Fruit fly (Drosophila melanogaster) whole organism, wandering third instar larva: Measurements from ENCODE around the gene hll.

Experiments used
- Abd-B ChIP-seq: fragments of >200 bp; optimal IDR thresholded peaks from 2 replicates; lab custom pipeline; 2017; ENCODE audit warnings: missing biosample characterization, missing genetic modification characterization
- CG32264 ChIP-seq: fragments of 200-800 bp; sonication (Bioruptor generic); optimal IDR thresholded peaks from 2 replicates; lab custom pipeline; 2016; ENCODE audit warnings: missing biosample characterization, missing genetic modification characterization
- CG9705 ChIP-seq: fragments of 200-800 bp; sonication (Bioruptor generic); optimal IDR thresholded peaks from 2 replicates; lab custom pipeline; 2018; ENCODE audit warnings: missing biosample characterization, mild to moderate bottlenecking, missing genetic modification characterization
- CrebA ChIP-seq: fragments of 200-800 bp; sonication (Bioruptor generic); optimal IDR thresholded peaks from 2 replicates; lab custom pipeline; 2016; ENCODE audit warnings: missing biosample characterization, mild to moderate bottlenecking, missing genetic modification characterization, borderline replicate concordance
- Dfd ChIP-seq: fragments of >200 bp; optimal IDR thresholded peaks from 2 replicates; lab custom pipeline; 2017; ENCODE audit warnings: missing biosample characterization, missing genetic modification characterization
- Dif ChIP-seq: fragments of 200-275, 200-300 bp; sonication (Bioruptor generic); optimal IDR thresholded peaks from 2 replicates; lab custom pipeline; 2018; ENCODE audit warnings: missing biosample characterization, missing genetic modification characterization; ENCODE audit not compliant: partially characterized antibody
- GATAd ChIP-seq: sonication (Bioruptor generic); optimal IDR thresholded peaks from 2 replicates; lab custom pipeline; 2016; ENCODE audit warnings: missing biosample characterization, missing genetic modification characterization
- HLH106 ChIP-seq: fragments of 200-800 bp; optimal IDR thresholded peaks from 3 replicates; lab custom pipeline; 2019; ENCODE audit warnings: missing biosample characterization, mild to moderate bottlenecking, missing genetic modification characterization, moderate library complexity
- Hnf4 ChIP-seq: fragments of 200-800 bp; sonication (Bioruptor generic); optimal IDR thresholded peaks from 2 replicates; lab custom pipeline; 2016; ENCODE audit warnings: missing biosample characterization, mild to moderate bottlenecking, missing genetic modification characterization
- Hr78 ChIP-seq: fragments of >200 bp; optimal IDR thresholded peaks from 2 replicates; lab custom pipeline; 2017; ENCODE audit warnings: missing biosample characterization, missing genetic modification characterization
- Hr83 ChIP-seq: fragments of 200-300 bp; sonication (Bioruptor generic); optimal IDR thresholded peaks from 2 replicates; lab custom pipeline; 2016; ENCODE audit warnings: missing biosample characterization, mild to moderate bottlenecking, missing genetic modification characterization, moderate library complexity; ENCODE audit not compliant: poor library complexity, severe bottlenecking
- Jra ChIP-seq: sonication (Bioruptor generic); optimal IDR thresholded peaks from 2 replicates; lab custom pipeline; 2016; ENCODE audit warnings: missing biosample characterization, missing genetic modification characterization
- Mio ChIP-seq: sonication (Bioruptor generic); optimal IDR thresholded peaks from 2 replicates; lab custom pipeline; 2016; ENCODE audit warnings: missing biosample characterization, missing genetic modification characterization
- Myc ChIP-seq: fragments of >200 bp; optimal IDR thresholded peaks from 2 replicates; lab custom pipeline; 2017
- N ChIP-seq: fragments of >200 bp; optimal IDR thresholded peaks from 2 replicates; lab custom pipeline; 2018; ENCODE audit warnings: missing biosample characterization, missing external identifiers, missing genetic modification characterization
- OdsH ChIP-seq: fragments of 200-800 bp; sonication (Bioruptor generic); optimal IDR thresholded peaks from 2 replicates; lab custom pipeline; 2016; ENCODE audit warnings: missing biosample characterization, mild to moderate bottlenecking, missing genetic modification characterization
- Rel ChIP-seq, 2 experiments: fragments of 200-800 bp; sonication (Bioruptor generic) in 1 of 2; optimal IDR thresholded peaks; 2 replicates in 1 of 2; 3 replicates in 1 of 2; lab custom pipeline; 2016 to 2019; ENCODE audit warnings: mild to moderate bottlenecking in 2 of 2, missing biosample characterization in 2 of 2, missing genetic modification characterization in 2 of 2, moderate library complexity in 1 of 2
- Sp1 ChIP-seq: fragments of 200-800 bp; sonication (Bioruptor generic); optimal IDR thresholded peaks from 3 replicates; lab custom pipeline; 2019; ENCODE audit warnings: missing biosample characterization, mild to moderate bottlenecking, missing genetic modification characterization, moderate library complexity
- Vsx2 ChIP-seq: fragments of 200-300, 225-300 bp; sonication (Bioruptor generic); optimal IDR thresholded peaks from 2 replicates; lab custom pipeline; 2018; ENCODE audit warnings: missing biosample characterization, missing genetic modification characterization; ENCODE audit not compliant: partially characterized antibody
- br ChIP-seq: fragments of 200-800 bp; sonication (Bioruptor generic); optimal IDR thresholded peaks from 2 replicates; lab custom pipeline; 2016; ENCODE audit warnings: missing biosample characterization, missing genetic modification characterization
- brk ChIP-seq: fragments of 200-800 bp; sonication (Bioruptor generic); optimal IDR thresholded peaks from 2 replicates; lab custom pipeline; 2016; ENCODE audit warnings: missing biosample characterization, mild to moderate bottlenecking, missing genetic modification characterization
- dl ChIP-seq, 2 experiments: fragments of 175-275, 200-275 bp in 1 of 2; fragments of 200-275 bp in 1 of 2; sonication (Bioruptor generic); optimal IDR thresholded peaks; lab custom pipeline; 2018; ENCODE audit warnings: mild to moderate bottlenecking in 2 of 2, missing biosample characterization in 2 of 2, missing genetic modification characterization in 2 of 2, moderate library complexity in 2 of 2; ENCODE audit not compliant: partially characterized antibody in 2 of 2, insufficient read depth in 1 of 2
- dmrt93B ChIP-seq: fragments of 200-800 bp; sonication (Bioruptor generic); optimal IDR thresholded peaks from 2 replicates; lab custom pipeline; 2018; ENCODE audit warnings: missing biosample characterization, mild to moderate bottlenecking, missing genetic modification characterization
- dsf ChIP-seq: sonication (Bioruptor generic); optimal IDR thresholded peaks from 2 replicates; lab custom pipeline; 2016; ENCODE audit warnings: missing biosample characterization, missing genetic modification characterization, borderline replicate concordance
- ey ChIP-seq: fragments of 200-800 bp; sonication (Bioruptor generic); optimal IDR thresholded peaks from 2 replicates; lab custom pipeline; 2016; ENCODE audit warnings: missing biosample characterization, missing genetic modification characterization
- foxo ChIP-seq, 2 experiments: fragments of 200-800 bp; sonication (Bioruptor generic); optimal IDR thresholded peaks; 2 replicates in 1 of 2; 3 replicates in 1 of 2; lab custom pipeline; 2016 to 2017; ENCODE audit warnings: missing biosample characterization in 2 of 2, missing genetic modification characterization in 2 of 2
- fru ChIP-seq: fragments of 200-800 bp; sonication (Bioruptor generic); optimal IDR thresholded peaks from 3 replicates; lab custom pipeline; 2016; ENCODE audit warnings: missing biosample characterization, mild to moderate bottlenecking, missing genetic modification characterization
- h ChIP-seq: fragments of 200-800 bp; sonication (Bioruptor generic); optimal IDR thresholded peaks from 3 replicates; lab custom pipeline; 2016; ENCODE audit warnings: missing biosample characterization, mild to moderate bottlenecking, missing genetic modification characterization
- jim ChIP-seq: fragments of 175-275, 200-325 bp; sonication (Bioruptor generic); optimal IDR thresholded peaks from 2 replicates; lab custom pipeline; 2016; ENCODE audit warnings: missing biosample characterization, mild to moderate bottlenecking, missing genetic modification characterization
- lola ChIP-seq: fragments of >200 bp; optimal IDR thresholded peaks from 2 replicates; lab custom pipeline; 2017; ENCODE audit warnings: missing biosample characterization, missing genetic modification characterization
- pan ChIP-seq: fragments of >200 bp; optimal IDR thresholded peaks from 2 replicates; lab custom pipeline; 2017
- psq ChIP-seq: fragments of 200-800 bp; sonication (Bioruptor generic); optimal IDR thresholded peaks from 3 replicates; lab custom pipeline; 2017; ENCODE audit warnings: missing biosample characterization, mild to moderate bottlenecking, missing genetic modification characterization, moderate library complexity
- rgr ChIP-seq: fragments of 200-800 bp; sonication (Bioruptor generic); optimal IDR thresholded peaks from 3 replicates; lab custom pipeline; 2016; ENCODE audit warnings: missing biosample characterization, mild to moderate bottlenecking, missing genetic modification characterization
- sage ChIP-seq: fragments of 200-800 bp; sonication (Bioruptor generic); optimal IDR thresholded peaks from 2 replicates; lab custom pipeline; 2016; ENCODE audit warnings: missing biosample characterization, mild to moderate bottlenecking, missing genetic modification characterization
- sv ChIP-seq: fragments of 200-800 bp; sonication (Bioruptor generic); optimal IDR thresholded peaks from 3 replicates; lab custom pipeline; 2016; ENCODE audit warnings: missing biosample characterization, missing genetic modification characterization
- tai ChIP-seq: sonication (Bioruptor generic); optimal IDR thresholded peaks from 2 replicates; lab custom pipeline; 2016; ENCODE audit warnings: missing biosample characterization, missing genetic modification characterization
- usp ChIP-seq: fragments of >200 bp; optimal IDR thresholded peaks from 2 replicates; lab custom pipeline; 2017; ENCODE audit warnings: missing biosample characterization, missing genetic modification characterization
- woc ChIP-seq: sonication (Bioruptor generic); optimal IDR thresholded peaks from 2 replicates; lab custom pipeline; 2016; ENCODE audit warnings: missing biosample characterization, mild to moderate bottlenecking, missing genetic modification characterization

The hll gene

dm6 chr2L:14020875-14021643 is 5.7 kb upstream of the hll start (continued):
- TF ChIP-seq N (GFP tag; lab: Kevin White, UChicago), result no peak
- TF ChIP-seq dmrt93B (GFP tag; lab: Kevin White, UChicago), result no peak
- TF ChIP-seq Rel (GFP tag; optimal IDR thresholded peaks at IDR 0.05; lab: Kevin White, UChicago), result no peak
- no peak for TF ChIP-seq Rel (tag; optimal IDR thresholded peaks at IDR 0.05; lab: Kevin White, UChicago)
- no peak for TF ChIP-seq CrebA
- TF ChIP-seq dsf (GFP tag; lab: Kevin White, UChicago), result no peak
- TF ChIP-seq Vsx2 (GFP tag; lab: Kevin White, UChicago), result no peak
- peak; percentile 28 for TF ChIP-seq Dfd
- TF ChIP-seq, all 38 proteins: peak for 19

DNA sequence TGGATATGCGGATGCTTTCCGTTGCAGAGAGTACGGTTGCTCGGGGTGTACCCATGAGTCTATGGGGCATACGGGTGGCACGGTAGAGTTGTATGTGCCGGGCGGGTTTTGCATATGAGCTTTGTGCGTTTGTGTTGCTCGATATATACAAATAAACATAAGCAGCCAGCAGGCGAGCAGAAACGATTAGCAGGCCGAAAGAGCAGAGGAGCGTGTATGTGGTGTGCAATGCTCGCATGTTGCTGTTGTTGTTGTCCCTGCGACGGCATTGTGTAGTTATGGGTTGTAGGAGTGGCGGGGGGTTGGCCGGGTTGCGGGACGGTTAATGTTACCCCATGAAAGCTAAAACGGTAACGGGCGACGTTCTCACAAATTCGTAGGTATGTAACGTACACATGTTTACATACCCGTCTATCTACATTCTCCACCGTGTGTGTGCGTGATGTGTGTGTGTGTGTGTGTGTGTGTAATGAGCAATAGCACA is 5.1 kb upstream of the hll start:
- TF ChIP-seq Hr83 (no peak), GATAd (GFP tag; lab: Kevin White, UChicago) (no peak), dmrt93B (GFP tag; lab: Kevin White, UChicago) (no peak), Vsx2 (GFP tag; lab: Kevin White, UChicago) (peak; percentile 5), Sp1 (GFP tag; lab: Kevin White, UChicago) (no peak), Rel (GFP tag; optimal IDR thresholded peaks at IDR 0.05; lab: Kevin White, UChicago) (no peak), Rel (tag; optimal IDR thresholded peaks at IDR 0.05; lab: Kevin White, UChicago) (no peak), dl (GFP tag; optimal IDR thresholded peaks at IDR 0.05; lab: Kevin White, UChicago; ENCODE audit: insufficient read depth in 1 of 2, partially characterized antibody in 2 of 2) (peak in 1 of 2 experiments; percentile 16), lola (no peak)

DNA sequence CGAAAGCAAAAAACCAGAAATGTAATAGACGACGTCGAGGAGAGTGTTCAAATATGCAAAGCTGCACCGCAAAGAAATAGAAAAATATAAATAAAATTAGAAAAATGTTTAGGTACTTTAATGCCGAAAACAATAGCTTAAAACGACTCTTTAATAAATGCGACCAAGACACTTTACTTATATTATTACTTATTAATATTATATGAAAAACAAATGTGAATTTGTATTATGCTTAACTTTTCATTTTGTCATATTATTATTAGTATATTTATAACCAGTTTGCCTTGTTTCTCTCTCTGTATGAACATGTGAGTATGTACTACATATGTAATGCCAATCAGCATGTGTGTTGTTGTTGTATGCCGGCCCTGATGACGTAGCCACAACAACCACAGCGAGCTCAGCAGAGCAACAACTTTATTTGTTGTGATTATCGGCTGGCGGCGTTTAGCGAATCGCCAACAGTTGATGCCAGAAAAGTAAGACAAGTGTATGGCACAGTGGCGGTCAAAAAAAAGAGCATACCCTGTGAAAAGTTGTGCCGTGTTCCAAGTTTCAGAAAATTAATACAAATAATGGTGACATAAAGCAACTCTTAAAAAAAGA is 4.6 kb upstream of the hll start:
- TF ChIP-seq jim (no peak), ey (peak; percentile 43), dl (GFP tag; optimal IDR thresholded peaks at IDR 0.05; lab: Kevin White, UChicago; ENCODE audit: insufficient read depth in 1 of 2, partially characterized antibody in 2 of 2) (no peak), GATAd (GFP tag; lab: Kevin White, UChicago) (peak; percentile 34), dsf (GFP tag; lab: Kevin White, UChicago) (peak; percentile 5), CG9705 (GFP tag; lab: Kevin White, UChicago) (peak; percentile 9), h (no peak), CrebA (no peak), Hr83 (peak; percentile 61), Abd-B (GFP tag; lab: Kevin White, UChicago) (no peak), Jra (GFP tag; lab: Kevin White, UChicago) (no peak), dmrt93B (GFP tag; lab: Kevin White, UChicago) (peak; percentile 20), Hr78 (GFP tag; lab: Kevin White, UChicago) (no peak), brk (GFP tag; lab: Kevin White, UChicago) (peak; percentile 19), tai (GFP tag; lab: Kevin White, UChicago) (peak; percentile 52), psq (GFP tag; lab: Kevin White, UChicago) (peak; percentile 67), sv (GFP tag; lab: Kevin White, UChicago) (no peak), N (GFP tag; lab: Kevin White, UChicago) (no peak), Vsx2 (GFP tag; lab: Kevin White, UChicago) (no peak), HLH106 (tag; lab: Kevin White, UChicago) (peak; percentile 73), usp (GFP tag; lab: Kevin White, UChicago) (no peak), fru (GFP tag; lab: Kevin White, UChicago) (peak; percentile 41), woc (GFP tag; lab: Kevin White, UChicago) (peak; percentile 58), Myc (no peak), Sp1 (GFP tag; lab: Kevin White, UChicago) (peak; percentile 82), CG32264 (GFP tag; lab: Kevin White, UChicago) (no peak), Mio (GFP tag; lab: Kevin White, UChicago) (no peak), foxo (GFP tag; optimal IDR thresholded peaks at IDR 0.05; lab: Kevin White, UChicago) (peak in 1 of 2 experiments; percentile 60), br (GFP tag; lab: Kevin White, UChicago) (peak; percentile 26), Dif (GFP tag; lab: Kevin White, UChicago) (no peak), rgr (peak; percentile 55), Hnf4 (GFP tag; lab: Kevin White, UChicago) (peak; percentile 59), OdsH (GFP tag; lab: Kevin White, UChicago) (peak; percentile 53), Rel (GFP tag; optimal IDR thresholded peaks at IDR 0.05; lab: Kevin White, UChicago) (no peak), Rel (tag; optimal IDR thresholded peaks at IDR 0.05; lab: Kevin White, UChicago) (peak; percentile 13), pan (lab: Kevin White, UChicago) (no peak), Dfd (peak; percentile 94), sage (GFP tag; lab: Kevin White, UChicago) (no peak), lola (no peak)
